Fruit fly (Drosophila melanogaster): ENCODE data around the gene CG14445.

- TF ChIP-seq Ets97D (GFP tag; optimal IDR thresholded peaks at IDR 0.05), result no peak
- TF ChIP-seq Kr (GFP tag; optimal IDR thresholded peaks at IDR 0.05), result no peak
- TF ChIP-seq gcm2 (GFP tag; optimal IDR thresholded peaks at IDR 0.05), result no peak
- TF ChIP-seq Dfd (GFP tag; optimal IDR thresholded peaks at IDR 0.05), result no peak
- no peak for TF ChIP-seq CG4854 (GFP tag; optimal IDR thresholded peaks at IDR 0.05)
- TF ChIP-seq lov (optimal IDR thresholded peaks at IDR 0.05), result no peak
- no peak for TF ChIP-seq lov (GFP tag; IDR thresholded peaks at IDR 0.05)
- TF ChIP-seq Optix (GFP tag; IDR thresholded peaks at IDR 0.05), result no peak
These were observed 32.0 kb upstream of the CG14445 start for dm6 chrX:6205099-6205498.

Measured in whole organism, embryonic.